Fruit fly (Drosophila melanogaster) whole organism, embryonic: ENCODE results near the gene Gr85a.

Experiments used
- Atf6 ChIP-seq: fragments of 200-800 bp; sonication (Bioruptor generic); IDR thresholded peaks from 2 replicates; pipeline ENCODE4 v1.3.6; 2022; ENCODE audit warnings: missing biosample characterization, missing genetic modification characterization
- CG10209 ChIP-seq: fragments of 200-800 bp; sonication (Bioruptor generic); optimal IDR thresholded peaks from 3 replicates; lab custom pipeline; 2017; ENCODE audit warnings: missing biosample characterization, mild to moderate bottlenecking, missing genetic modification characterization, missing genetic modification reagents
- CG10274 ChIP-seq: fragments of 200-800 bp; sonication (Bioruptor generic); optimal IDR thresholded peaks from 3 replicates; lab custom pipeline; 2017; ENCODE audit warnings: missing biosample characterization, mild to moderate bottlenecking, missing genetic modification characterization
- CG10565 ChIP-seq: fragments of 200-800 bp; sonication (Bioruptor generic); optimal IDR thresholded peaks from 3 replicates; lab custom pipeline; 2016; ENCODE audit warnings: missing biosample characterization, mild to moderate bottlenecking, missing genetic modification characterization
- CG12391 ChIP-seq: fragments of 200-800 bp; sonication (Bioruptor generic); optimal IDR thresholded peaks from 3 replicates; lab custom pipeline; 2018; ENCODE audit warnings: missing biosample characterization, mild to moderate bottlenecking, missing genetic modification characterization, moderate library complexity
- CG14441 ChIP-seq: fragments of 200-800 bp; sonication (Bioruptor generic); IDR thresholded peaks from 2 replicates; pipeline ENCODE4 v1.3.6; 2022; ENCODE audit warnings: missing biosample characterization, missing genetic modification characterization
- CG17385 ChIP-seq: fragments of 200-800 bp; sonication (Bioruptor generic); optimal IDR thresholded peaks from 3 replicates; lab custom pipeline; 2018; ENCODE audit warnings: missing biosample characterization, mild to moderate bottlenecking, missing genetic modification characterization
- CG18619 ChIP-seq: fragments of 200-800 bp; sonication (Bioruptor generic); optimal IDR thresholded peaks from 3 replicates; lab custom pipeline; 2017; ENCODE audit warnings: missing biosample characterization, mild to moderate bottlenecking, missing genetic modification characterization
- CG30403 ChIP-seq: fragments of 200-800 bp; sonication (Bioruptor generic); optimal IDR thresholded peaks from 3 replicates; lab custom pipeline; 2016; ENCODE audit warnings: missing biosample characterization, missing genetic modification characterization
- CG31441 ChIP-seq: fragments of 200-800 bp; sonication (Bioruptor generic); IDR thresholded peaks from 2 replicates; pipeline ENCODE4 v1.3.6; 2022; ENCODE audit warnings: missing biosample characterization, missing genetic modification characterization
- CG3163 ChIP-seq: fragments of 200-800 bp; sonication (Bioruptor generic); optimal IDR thresholded peaks from 3 replicates; lab custom pipeline; 2016; ENCODE audit warnings: missing biosample characterization, missing genetic modification characterization
- CG3407 ChIP-seq: fragments of 200-800 bp; sonication (Bioruptor generic); optimal IDR thresholded peaks from 2 replicates; lab custom pipeline; 2018; ENCODE audit warnings: missing biosample characterization, mild to moderate bottlenecking, missing genetic modification characterization
- CG5180 ChIP-seq: fragments of 200-800 bp; sonication (Bioruptor generic); optimal IDR thresholded peaks from 3 replicates; lab custom pipeline; 2017; ENCODE audit warnings: missing biosample characterization, missing genetic modification characterization, mild to moderate bottlenecking, moderate library complexity, missing genetic modification reagents
- CG6689 ChIP-seq: fragments of 200-800 bp; sonication (Bioruptor generic); IDR thresholded peaks from 2 replicates; pipeline ENCODE4 v1.3.6; 2022; ENCODE audit warnings: missing biosample characterization, missing genetic modification characterization
- CG6854 ChIP-seq: fragments of 200-800 bp; sonication (Bioruptor generic); optimal IDR thresholded peaks from 3 replicates; lab custom pipeline; 2017; ENCODE audit warnings: missing biosample characterization, mild to moderate bottlenecking, missing genetic modification characterization
- CG7556 ChIP-seq: fragments of 200-800 bp; sonication (Bioruptor generic); optimal IDR thresholded peaks from 2 replicates; lab custom pipeline; 2017; ENCODE audit warnings: missing biosample characterization, mild to moderate bottlenecking, missing genetic modification characterization
- CG7839 ChIP-seq: fragments of 200-800 bp; sonication (Bioruptor generic); optimal IDR thresholded peaks from 3 replicates; lab custom pipeline; 2018; ENCODE audit warnings: missing biosample characterization, mild to moderate bottlenecking, missing genetic modification characterization, moderate library complexity
- CG8281 ChIP-seq: fragments of 200-800 bp; sonication (Bioruptor generic); optimal IDR thresholded peaks from 2 replicates; lab custom pipeline; 2018; ENCODE audit warnings: missing biosample characterization, mild to moderate bottlenecking, missing genetic modification characterization, moderate library complexity
- CG9727 ChIP-seq: fragments of 200-800 bp; sonication (Bioruptor generic); optimal IDR thresholded peaks from 3 replicates; lab custom pipeline; 2017; ENCODE audit warnings: missing biosample characterization, mild to moderate bottlenecking, missing genetic modification characterization
- Chrac-16 ChIP-seq: fragments of 200-800 bp; sonication (Bioruptor generic); optimal IDR thresholded peaks from 3 replicates; lab custom pipeline; 2016; ENCODE audit warnings: missing biosample characterization, missing genetic modification characterization
- Dll ChIP-seq: fragments of 200-800 bp; sonication (Bioruptor generic); IDR thresholded peaks from 4 replicates; pipeline ENCODE4 v1.3.6; 2022; ENCODE audit warnings: missing biosample characterization, missing genetic modification characterization; ENCODE audit not compliant: partially characterized antibody
- Fer1 ChIP-seq: fragments of 200-800 bp; sonication (Bioruptor generic); optimal IDR thresholded peaks from 2 replicates; lab custom pipeline; 2017; ENCODE audit warnings: missing biosample characterization, mild to moderate bottlenecking, missing genetic modification characterization
- Fer2 ChIP-seq: fragments of 200-800 bp; sonication (Bioruptor generic); optimal IDR thresholded peaks from 2 replicates; lab custom pipeline; 2018; ENCODE audit warnings: missing biosample characterization, mild to moderate bottlenecking, missing genetic modification characterization, moderate library complexity
- Hmr ChIP-seq: fragments of 200-800 bp; sonication (Bioruptor generic); optimal IDR thresholded peaks from 3 replicates; lab custom pipeline; 2017; ENCODE audit warnings: mild to moderate bottlenecking, missing biosample characterization, missing genetic modification reagents, missing genetic modification characterization
- Hr51 ChIP-seq, 2 experiments: fragments of 200-800 bp; sonication (Bioruptor generic); optimal IDR thresholded peaks; 2 replicates in 1 of 2; 3 replicates in 1 of 2; lab custom pipeline; 2016 to 2018; ENCODE audit warnings: missing biosample characterization in 2 of 2, missing genetic modification characterization in 2 of 2, mild to moderate bottlenecking in 1 of 2, moderate library complexity in 1 of 2
- Max ChIP-seq: fragments of 200-800 bp; sonication (Bioruptor generic); optimal IDR thresholded peaks from 2 replicates; lab custom pipeline; 2016; ENCODE audit warnings: missing biosample characterization, mild to moderate bottlenecking, missing genetic modification characterization
- Meics ChIP-seq: fragments of 200-800 bp; sonication (Bioruptor generic); optimal IDR thresholded peaks from 2 replicates; lab custom pipeline; 2017; ENCODE audit warnings: missing biosample characterization, mild to moderate bottlenecking, missing genetic modification characterization
- NC2β ChIP-seq: fragments of 200-800 bp; sonication (Bioruptor generic); optimal IDR thresholded peaks from 2 replicates; lab custom pipeline; 2016; ENCODE audit warnings: missing biosample characterization, missing genetic modification characterization
- Oli ChIP-seq: fragments of 200-800 bp; sonication (Bioruptor generic); optimal IDR thresholded peaks from 2 replicates; lab custom pipeline; 2018; ENCODE audit warnings: missing biosample characterization, mild to moderate bottlenecking, missing genetic modification characterization, moderate library complexity
- Sox102F ChIP-seq: fragments of 200-800 bp; sonication (Bioruptor generic); optimal IDR thresholded peaks from 2 replicates; lab custom pipeline; 2018; ENCODE audit warnings: missing biosample characterization, mild to moderate bottlenecking, missing genetic modification characterization, moderate library complexity
- ara ChIP-seq: fragments of 200-800 bp; sonication (Bioruptor generic); IDR thresholded peaks from 2 replicates; pipeline ENCODE4 v1.3.6; 2022; ENCODE audit warnings: missing biosample characterization, missing genetic modification characterization
- az2 ChIP-seq: fragments of 200-800 bp; sonication (Bioruptor generic); optimal IDR thresholded peaks from 3 replicates; lab custom pipeline; 2016; ENCODE audit warnings: missing biosample characterization, missing genetic modification characterization
- br ChIP-seq: fragments of >200 bp; optimal IDR thresholded peaks from 2 replicates; lab custom pipeline; 2017
- cwo ChIP-seq: fragments of 200-800 bp; sonication (Bioruptor generic); optimal IDR thresholded peaks from 3 replicates; lab custom pipeline; 2017; ENCODE audit warnings: missing biosample characterization, missing genetic modification characterization, mild to moderate bottlenecking, moderate library complexity, missing genetic modification reagents
- dmrt99B ChIP-seq: fragments of 200-800 bp; sonication (Bioruptor generic); optimal IDR thresholded peaks from 2 replicates; lab custom pipeline; 2018; ENCODE audit warnings: missing biosample characterization, mild to moderate bottlenecking, missing genetic modification characterization, moderate library complexity
- dpn ChIP-seq, 2 experiments: fragments of 200-800 bp; sonication (Bioruptor generic); optimal IDR thresholded peaks; 3 replicates each; lab custom pipeline; 2016; ENCODE audit warnings: missing biosample characterization in 2 of 2, missing genetic modification characterization in 2 of 2
- esg ChIP-seq: fragments of 200-800 bp; sonication (Bioruptor generic); conservative IDR thresholded peaks from 2 replicates; pipeline ENCODE4 v1.3.6; 2022; ENCODE audit warnings: missing biosample characterization, missing genetic modification characterization
- gem ChIP-seq: fragments of 200-800 bp; sonication (Bioruptor generic); optimal IDR thresholded peaks from 2 replicates; lab custom pipeline; 2019; ENCODE audit warnings: missing biosample characterization, mild to moderate bottlenecking, missing genetic modification characterization, moderate library complexity
- h ChIP-seq: fragments of >200 bp; optimal IDR thresholded peaks from 2 replicates; lab custom pipeline; 2017
- hbn ChIP-seq: fragments of 200-800 bp; sonication (Bioruptor generic); IDR thresholded peaks from 2 replicates; pipeline ENCODE4 v1.3.6; 2022; ENCODE audit warnings: missing biosample characterization, missing genetic modification characterization; ENCODE audit not compliant: partially characterized antibody
- ind ChIP-seq: fragments of 200-800 bp; sonication (Bioruptor generic); optimal IDR thresholded peaks from 3 replicates; lab custom pipeline; 2016; ENCODE audit warnings: missing biosample characterization, missing genetic modification characterization
- odd ChIP-seq: fragments of 200-800 bp; sonication (Bioruptor generic); optimal IDR thresholded peaks from 2 replicates; lab custom pipeline; 2017; ENCODE audit warnings: missing biosample characterization, mild to moderate bottlenecking, missing genetic modification characterization
- phol ChIP-seq: fragments of 200-800 bp; sonication (Bioruptor generic); optimal IDR thresholded peaks from 3 replicates; lab custom pipeline; 2018; ENCODE audit warnings: missing biosample characterization, mild to moderate bottlenecking, missing genetic modification characterization, moderate library complexity
- pita ChIP-seq: fragments of 200-800 bp; sonication (Bioruptor generic); optimal IDR thresholded peaks from 2 replicates; lab custom pipeline; 2017; ENCODE audit warnings: missing biosample characterization, mild to moderate bottlenecking, missing genetic modification characterization
- row ChIP-seq: fragments of 200-800 bp; sonication (Bioruptor generic); IDR thresholded peaks from 3 replicates; pipeline ENCODE4 v1.3.6; 2022; ENCODE audit warnings: missing biosample characterization, missing genetic modification characterization
- slbo ChIP-seq: fragments of 200-800 bp; sonication (Bioruptor generic); IDR thresholded peaks from 2 replicates; pipeline ENCODE4 v1.3.6; 2022; ENCODE audit warnings: missing biosample characterization, missing genetic modification characterization
- sob ChIP-seq: fragments of 200-800 bp; sonication (Bioruptor generic); IDR thresholded peaks from 2 replicates; pipeline ENCODE4 v1.3.6; 2022; ENCODE audit warnings: missing biosample characterization, missing genetic modification characterization
- sqz ChIP-seq: fragments of 200-800 bp; sonication (Bioruptor generic); optimal IDR thresholded peaks from 3 replicates; lab custom pipeline; 2018; ENCODE audit warnings: missing biosample characterization, mild to moderate bottlenecking, missing genetic modification characterization
- twi ChIP-seq: fragments of 200-800 bp; optimal IDR thresholded peaks from 2 replicates; lab custom pipeline; 2019; ENCODE audit warnings: missing biosample characterization, mild to moderate bottlenecking, missing genetic modification characterization, moderate library complexity

Gene Gr85a

DNA sequence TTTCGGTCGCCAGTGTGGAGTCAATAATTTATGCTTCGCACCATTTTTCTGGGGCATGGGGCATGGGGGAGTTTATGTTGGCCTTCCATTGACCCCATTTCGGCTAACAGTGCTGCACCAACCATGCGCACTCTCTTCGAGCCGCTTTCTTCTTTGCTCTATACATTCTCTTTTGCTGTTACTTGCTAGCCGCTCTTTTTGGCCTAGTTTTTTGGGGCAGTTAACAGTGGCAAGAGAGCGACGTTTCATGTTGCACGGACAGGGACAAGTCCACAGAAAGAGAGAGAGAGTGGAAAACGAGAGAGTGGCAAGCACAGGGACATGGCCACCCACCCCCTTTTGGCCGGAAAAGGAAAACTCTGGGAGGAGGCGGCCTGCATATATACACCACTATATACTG lies 17.6 kb downstream of the Gr85a start (continued):
- TF ChIP-seq Dll (GFP tag; lab: Robert Waterston, UW) (0 out of 4 replicates have a peak, but pooled peaks have one; percentile 9), h (lab: Kevin White, UChicago) (no peak), odd (GFP tag; lab: Kevin White, UChicago) (no peak), CG3407 (no peak)

DNA sequence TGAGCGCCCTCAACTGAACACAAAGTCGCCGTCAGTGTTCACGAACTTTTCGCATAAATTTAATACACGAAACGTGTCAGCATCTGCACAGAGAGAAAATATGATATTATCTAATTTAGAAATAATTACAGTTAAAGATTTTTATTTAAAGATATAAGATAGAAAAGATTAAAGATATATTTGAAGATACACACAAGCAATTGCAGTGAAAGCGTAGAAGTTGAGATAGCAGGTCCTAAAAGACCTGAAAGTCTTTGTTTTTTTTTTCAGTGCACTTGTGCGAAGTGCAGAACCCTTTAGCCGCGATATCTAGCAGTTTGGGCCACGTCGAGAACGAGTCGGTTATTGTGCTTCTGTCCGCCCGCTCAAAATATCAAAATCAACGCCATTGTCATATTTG lies 19.1 kb downstream of the Gr85a start:
- TF ChIP-seq CG10565 (GFP tag; lab: Kevin White, UChicago) (no peak), Oli (peak; percentile 29), CG7556 (GFP tag; lab: Kevin White, UChicago) (peak; percentile 29), NC2β (no peak), row (GFP tag; lab: Robert Waterston, UW) (peak; percentile 54), CG12391 (tag; lab: Kevin White, UChicago) (peak; percentile 8), hbn (GFP tag; lab: Robert Waterston, UW) (no peak), dpn (GFP tag; optimal IDR thresholded peaks at IDR 0.05; lab: Kevin White, UChicago) (peak in 1 of 2 experiments; percentile 11), cwo (GFP tag; lab: Kevin White, UChicago) (peak; percentile 27), Sox102F (GFP tag; lab: Kevin White, UChicago) (peak; percentile 16), CG6854 (peak; percentile 10), Hmr (GFP tag; lab: Kevin White, UChicago) (peak; percentile 31), Max (GFP tag; lab: Kevin White, UChicago) (peak; percentile 12), CG8281 (no peak), CG18619 (GFP tag; lab: Kevin White, UChicago) (peak; percentile 21), CG7839 (tag; lab: Kevin White, UChicago) (peak; percentile 39), CG14441 (no peak), Fer2 (tag; lab: Kevin White, UChicago) (no peak), Fer1 (GFP tag; lab: Kevin White, UChicago) (peak; percentile 41), twi (tag; lab: Kevin White, UChicago) (no peak), sqz (GFP tag; lab: Kevin White, UChicago) (no peak), slbo (0 out of 2 replicates have a peak, but pooled peaks have one; percentile 6), esg (no peak), CG10209 (peak; percentile 38), Meics (peak; percentile 46), CG6689 (GFP tag; lab: Robert Waterston, UW) (0 out of 2 replicates have a peak, but pooled peaks have one; percentile 37), CG5180 (GFP tag; lab: Kevin White, UChicago) (no peak), az2 (GFP tag; lab: Kevin White, UChicago) (peak; percentile 11), CG9727 (peak; percentile 26), CG30403 (GFP tag; lab: Kevin White, UChicago) (peak; percentile 29), ara (GFP tag; lab: Robert Waterston, UW) (no peak), Hr51 (GFP tag; optimal IDR thresholded peaks at IDR 0.05; lab: Kevin White, UChicago) (peak in 1 of 2 experiments; percentile 55), pita (no peak), CG31441 (0 out of 2 replicates have a peak, but pooled peaks have one; percentile 28), CG3163 (no peak), Atf6 (GFP tag; lab: Robert Waterston, UW) (no peak), dmrt99B (peak; percentile 51), CG17385 (GFP tag; lab: Kevin White, UChicago) (peak; percentile 13), sob (GFP tag; lab: Robert Waterston, UW) (0 out of 2 replicates have a peak, but pooled peaks have one; percentile 36), ind (GFP tag; lab: Kevin White, UChicago) (peak; percentile 32), br (lab: Kevin White, UChicago) (no peak), CG10274 (no peak), phol (tag; lab: Kevin White, UChicago) (peak; percentile 10), Chrac-16 (GFP tag; lab: Kevin White, UChicago) (peak; percentile 4), gem (tag; lab: Kevin White, UChicago) (peak; percentile 55)
